Fruit fly (Drosophila melanogaster): ENCODE results near the gene CG7900.

Gene CG7900

DNA sequence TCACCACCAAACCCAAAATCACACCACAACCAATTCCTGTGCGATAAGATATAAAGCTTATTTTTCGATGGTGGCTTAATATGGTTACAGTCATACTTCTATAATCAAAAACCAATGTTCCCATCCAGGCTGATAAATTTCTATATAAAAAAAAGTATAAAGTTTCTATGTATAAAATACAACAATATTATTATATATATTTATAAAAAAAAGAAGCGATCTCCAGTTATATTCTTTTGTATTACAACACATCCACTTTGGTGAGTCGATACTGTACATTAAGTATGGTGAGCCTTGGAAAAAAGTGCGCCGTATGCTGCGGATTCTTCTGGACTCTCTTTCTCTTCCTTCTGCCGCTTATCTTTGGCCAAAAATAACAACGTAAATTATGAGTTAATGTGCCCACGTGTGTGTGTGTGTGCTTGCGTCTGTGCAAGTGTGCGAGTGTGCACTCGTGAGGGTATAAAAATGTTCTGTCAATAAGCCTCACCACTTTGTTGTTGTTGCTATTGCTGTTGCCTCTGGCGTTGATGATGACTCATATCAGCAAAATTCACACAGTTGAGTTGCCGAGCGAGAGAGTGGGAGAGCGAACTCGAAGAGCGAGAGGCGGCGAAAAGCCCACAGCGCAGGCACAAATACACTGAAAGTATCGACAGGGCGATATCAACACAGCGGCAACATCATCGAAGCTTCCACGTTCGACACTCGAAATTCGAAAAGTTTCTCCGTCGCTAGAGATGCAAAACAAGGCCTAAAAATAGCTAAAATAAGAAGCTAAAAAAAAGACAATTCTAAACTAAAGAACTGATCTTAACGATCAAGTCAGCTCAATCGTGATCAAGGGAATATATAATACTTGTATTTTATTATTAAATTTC is 25.8 kb downstream of the CG7900 start (continued):
- TF ChIP-seq CG3726 (GFP tag; IDR thresholded peaks at IDR 0.05) (no peak), CG7271 (tag; optimal IDR thresholded peaks at IDR 0.05) (no peak), Dek (tag; optimal IDR thresholded peaks at IDR 0.05) (peak; percentile 74), twi (tag; optimal IDR thresholded peaks at IDR 0.05) (peak; percentile 10), lbe (GFP tag; optimal IDR thresholded peaks at IDR 0.05) (peak; percentile 75), nerfin-1 (tag; optimal IDR thresholded peaks at IDR 0.05) (no peak), ap (GFP tag; IDR thresholded peaks at IDR 0.05) (peak; percentile 38; the same call in 1 of the 2 replicates), sr (GFP tag; IDR thresholded peaks at IDR 0.05) (no peak; the same call in 2 of the 3 replicates), ftz-f1 (GFP tag; optimal IDR thresholded peaks at IDR 0.05) (peak; percentile 35), CG14441 (GFP tag; IDR thresholded peaks at IDR 0.05) (peak; percentile 40; the same call in 1 of the 2 replicates), D19A (tag; optimal IDR thresholded peaks at IDR 0.05) (peak; percentile 78), cg (GFP tag; optimal IDR thresholded peaks at IDR 0.05) (peak; percentile 91), NK7.1 (GFP tag; optimal IDR thresholded peaks at IDR 0.05) (no peak), CG3065 (GFP tag; optimal IDR thresholded peaks at IDR 0.05) (no peak), CG1602 (GFP tag; optimal IDR thresholded peaks at IDR 0.05) (peak; percentile 15), CG30403 (GFP tag; optimal IDR thresholded peaks at IDR 0.05) (peak; percentile 13), lilli (GFP tag; optimal IDR thresholded peaks at IDR 0.05) (peak; percentile 12), nau (GFP tag; optimal IDR thresholded peaks at IDR 0.05) (peak; percentile 67), shn (GFP tag; optimal IDR thresholded peaks at IDR 0.05) (peak; percentile 43), CG3407 (GFP tag; optimal IDR thresholded peaks at IDR 0.05) (no peak), wdn (GFP tag; IDR thresholded peaks at IDR 0.05) (peak; percentile 76), HLH3B (GFP tag; IDR thresholded peaks at IDR 0.05) (peak; percentile 60; the same call in 1 of the 2 replicates), slou (GFP tag; optimal IDR thresholded peaks at IDR 0.05) (no peak), Meics (GFP tag; optimal IDR thresholded peaks at IDR 0.05) (peak; percentile 79), nmo (GFP tag; optimal IDR thresholded peaks at IDR 0.05) (peak; percentile 63), BEAF-32 (GFP tag; optimal IDR thresholded peaks at IDR 0.05) (peak; percentile 15), CG18599 (GFP tag; optimal IDR thresholded peaks at IDR 0.05) (peak; percentile 87), jigr1 (GFP tag; IDR thresholded peaks at IDR 0.05) (0 out of 3 replicates have a peak, but pooled peaks have one; percentile 38), gt (GFP tag; IDR thresholded peaks at IDR 0.05) (no peak), CG8388 (GFP tag; optimal IDR thresholded peaks at IDR 0.05) (peak; percentile 57), Tbp (GFP tag; optimal IDR thresholded peaks at IDR 0.05) (no peak), zf30C (GFP tag; optimal IDR thresholded peaks at IDR 0.05) (peak; percentile 81), sens (GFP tag) (peak; percentile 84), CG4328 (GFP tag; optimal IDR thresholded peaks at IDR 0.05) (peak; percentile 34), sima (GFP tag; optimal IDR thresholded peaks at IDR 0.05) (no peak), Drgx (GFP tag; IDR thresholded peaks at IDR 0.05) (peak; percentile 33; the same call in 1 of the 2 replicates), Nf-YC (tag; optimal IDR thresholded peaks at IDR 0.05) (peak; percentile 29), CG17361 (GFP tag; IDR thresholded peaks at IDR 0.05) (peak; percentile 56; the same call in 2 of the 3 replicates), CG10979 (tag; optimal IDR thresholded peaks at IDR 0.05) (peak; percentile 36), YL-1 (GFP tag; optimal IDR thresholded peaks at IDR 0.05) (no peak), her (GFP tag; optimal IDR thresholded peaks at IDR 0.05) (peak; percentile 67), tgo (GFP tag; IDR thresholded peaks at IDR 0.05) (peak; percentile 78), CG1792 (GFP tag; optimal IDR thresholded peaks at IDR 0.05) (no peak), Sox102F (GFP tag; optimal IDR thresholded peaks at IDR 0.05) (peak; percentile 78), Chrac-16 (GFP tag; optimal IDR thresholded peaks at IDR 0.05) (peak; percentile 15), GATAe (GFP tag; conservative IDR thresholded peaks at IDR 0.05) (peak; percentile 35), CG31441 (GFP tag; IDR thresholded peaks at IDR 0.05) (peak; percentile 50; the same call in 1 of the 2 replicates), CG8944 (GFP tag; optimal IDR thresholded peaks at IDR 0.05) (no peak), CG4820 (GFP tag; optimal IDR thresholded peaks at IDR 0.05) (no peak)

All from whole organism, embryonic.